Worm (Caenorhabditis elegans) whole organism, dauer: Measurements from ENCODE around the gene oac-2.
"Not testable (repeated sequence)": the region's sequence is repeated elsewhere in the genome, so short reads cannot be mapped to it uniquely, and the experiment has no call there.

Experiments
- unc-62 ChIP-seq: sonication (generic microtip); optimal IDR thresholded peaks from 2 replicates; lab custom pipeline; 2017; ENCODE audit warnings: missing biosample characterization, missing genetic modification reagents, missing genetic modification characterization

oac-2 gene

DNA sequence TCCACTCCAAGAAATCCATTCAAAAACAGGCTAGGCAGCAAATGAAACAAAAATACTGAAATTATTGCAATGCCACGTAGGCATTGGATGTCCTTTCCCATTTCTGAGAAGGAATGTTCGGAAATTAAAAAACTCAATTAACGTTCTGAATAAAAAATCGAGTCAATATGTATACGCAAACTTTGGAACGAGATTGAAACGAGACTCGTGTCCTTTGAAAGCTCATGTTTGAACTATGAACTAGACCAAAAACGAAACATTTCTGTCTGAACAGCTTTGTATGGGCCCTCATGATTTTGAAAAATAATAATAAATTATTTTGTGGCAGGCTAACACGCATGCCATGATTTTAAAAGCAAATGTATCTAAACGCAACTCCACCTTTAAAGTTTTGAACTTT, at the start of gene oac-2:
Gene oac-2, minus strand, starts transcription at position 101 of the 400 bp plus-strand sequence.
- no peak for TF ChIP-seq unc-62 (GFP tag; lab: Kevin White, UChicago)

DNA sequence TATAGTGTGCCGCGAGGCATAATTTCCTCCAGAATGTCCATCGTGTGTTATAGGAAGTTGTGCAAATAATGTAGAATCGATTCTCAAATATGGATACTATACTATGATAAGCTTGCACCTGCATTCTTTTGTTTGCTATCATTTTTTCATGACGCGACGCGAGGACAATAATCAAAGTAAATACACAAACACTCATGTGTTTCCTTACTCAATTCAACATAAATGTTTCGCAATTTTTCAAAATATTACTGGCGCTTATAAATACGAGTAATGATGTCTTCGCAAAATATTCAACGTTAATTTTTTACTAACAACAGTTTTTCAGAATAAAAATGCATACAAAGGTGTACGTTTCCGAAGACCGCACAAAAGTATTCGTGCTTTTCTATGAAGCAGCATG, 48.3 kb upstream of the oac-2 start, which contains the start of gene irg-1:
Gene irg-1, plus strand, starts transcription at position 326 of the 400 bp plus-strand sequence.
- TF ChIP-seq unc-62 (GFP tag; lab: Kevin White, UChicago): no peak

DNA sequence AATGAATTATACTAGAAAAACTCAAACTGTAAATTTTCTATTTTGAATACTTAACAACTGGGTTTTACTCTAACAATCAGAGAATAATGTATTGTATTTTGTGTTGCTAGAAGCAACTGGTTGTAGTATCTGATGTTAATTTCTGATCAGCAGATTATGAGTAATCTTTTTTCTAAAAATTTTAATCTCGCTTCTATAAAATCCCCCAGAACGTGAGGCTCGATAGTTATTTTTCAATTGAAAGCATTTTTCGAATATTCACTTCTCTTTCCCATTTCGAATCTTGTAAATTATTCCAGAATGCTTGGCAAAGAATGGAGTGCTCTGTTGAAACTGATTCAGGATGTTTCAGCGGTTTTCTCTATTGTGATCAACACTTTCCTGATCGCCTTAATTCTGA, 43.0 kb upstream of the oac-2 start, which contains the start of gene str-227:
Gene str-227, plus strand, starts transcription at position 301 of the 400 bp plus-strand sequence.
- TF ChIP-seq unc-62 (GFP tag; lab: Kevin White, UChicago): no peak

DNA sequence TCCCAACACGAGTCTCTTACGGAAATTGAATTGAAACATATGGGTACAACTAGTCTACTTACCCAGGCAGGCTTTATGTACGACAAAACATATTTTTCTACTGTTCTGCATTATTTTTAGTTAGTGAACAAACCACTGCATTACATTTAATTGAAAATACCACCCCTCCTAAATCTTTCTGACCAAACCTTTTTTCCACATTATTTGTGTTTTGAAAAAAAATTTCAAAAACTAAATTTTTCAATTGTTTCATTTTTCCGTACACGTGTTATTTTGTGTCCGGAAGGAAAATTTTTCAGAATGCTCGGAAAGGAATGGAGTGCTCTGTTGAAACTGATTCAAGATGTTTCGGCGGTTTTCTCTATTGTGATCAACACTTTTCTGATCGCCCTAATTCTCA, 37.5 kb upstream of the oac-2 start, which contains the start of gene str-226:
Gene str-226, plus strand, starts transcription at position 301 of the 400 bp plus-strand sequence.
- no peak for TF ChIP-seq unc-62 (GFP tag; lab: Kevin White, UChicago)

- TF ChIP-seq unc-62 (GFP tag; lab: Kevin White, UChicago): no peak
Observed at ce11 chrV:3509878-3510277, 35.0 kb upstream of the oac-2 start, which contains the start of gene str-228. Gene str-228, plus strand, starts transcription at chrV:3510178.

DNA sequence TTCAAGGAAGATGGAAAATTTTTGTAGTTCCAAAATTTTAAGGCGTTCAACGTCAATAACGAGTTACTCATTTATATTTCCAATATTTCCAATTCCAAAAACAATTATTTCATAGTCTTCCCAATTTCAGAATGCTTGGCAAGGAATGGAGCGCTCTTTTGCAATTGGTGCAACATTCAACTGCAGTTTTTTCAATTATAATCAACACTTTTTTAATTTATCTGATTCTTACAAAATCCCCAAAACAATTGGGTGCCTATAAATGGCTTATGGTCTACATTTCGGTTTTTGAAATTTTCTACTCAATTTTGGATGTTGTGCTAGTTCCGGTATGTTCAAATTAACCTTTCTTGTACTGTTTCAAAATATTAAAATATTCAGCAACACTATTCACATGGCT, 32.8 kb upstream of the oac-2 start, which contains the start of gene str-225:
Gene str-225, plus strand, starts transcription at position 132 of the 400 bp plus-strand sequence.
- TF ChIP-seq unc-62 (GFP tag; lab: Kevin White, UChicago): no peak

- not testable (repeated sequence) for TF ChIP-seq unc-62 (GFP tag; lab: Kevin White, UChicago)
Observed at ce11 chrV:3506252-3506651, 31.3 kb upstream of the oac-2 start, which contains the start of gene ugt-64. Gene ugt-64, minus strand, starts transcription at chrV:3506352.

- TF ChIP-seq unc-62 (GFP tag; lab: Kevin White, UChicago): no peak
Observed at ce11 chrV:3505745-3506144, 30.8 kb upstream of the oac-2 start.

DNA sequence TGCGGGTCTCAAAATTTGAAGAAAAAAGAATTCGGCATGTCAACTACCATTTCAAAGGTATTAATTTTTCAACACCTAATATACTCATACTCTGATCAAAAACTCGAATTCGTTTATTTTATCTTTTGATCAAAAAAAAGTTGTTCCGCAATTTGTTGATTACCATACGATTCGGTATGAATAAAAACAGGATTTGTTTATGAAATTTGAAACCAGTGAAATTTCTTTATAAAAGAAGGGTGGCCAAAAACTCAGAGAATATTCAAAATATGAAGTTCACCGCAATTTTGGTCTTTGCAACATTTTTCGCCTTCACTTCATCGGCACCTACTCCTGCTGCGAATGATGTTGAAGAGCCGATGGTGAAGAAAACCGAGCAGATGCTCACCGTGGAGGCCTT, 27.1 kb upstream of the oac-2 start, which contains the start of the genes C07G3.8 and C07G3.10:
Gene C07G3.8, minus strand, starts transcription at position 101 of the 400 bp plus-strand sequence.
Gene C07G3.10, plus strand, starts transcription at position 270 of the 400 bp plus-strand sequence.
- TF ChIP-seq unc-62 (GFP tag; lab: Kevin White, UChicago): no peak

DNA sequence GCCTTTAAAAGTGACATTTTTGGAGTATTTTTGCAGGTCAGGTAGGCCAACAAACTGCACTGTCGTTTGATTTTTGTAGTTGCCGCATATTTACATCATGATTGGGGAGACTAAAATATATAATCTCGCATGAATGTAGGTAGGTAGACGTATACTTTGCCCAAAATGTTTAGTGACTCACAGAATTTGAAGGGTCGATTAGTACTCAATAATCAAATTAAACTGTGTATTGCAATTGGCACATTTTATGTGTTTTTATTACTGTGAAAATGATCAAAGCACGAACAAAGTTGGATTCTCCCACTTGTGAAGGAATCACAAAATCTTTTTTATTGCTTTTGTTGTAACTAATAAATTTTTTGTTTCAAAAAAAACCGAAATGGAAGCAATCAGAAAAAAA, 22.0 kb upstream of the oac-2 start, which contains the start of gene C07G3.15:
Gene C07G3.15, minus strand, starts transcription at position 101 of the 400 bp plus-strand sequence.
- TF ChIP-seq unc-62 (GFP tag; lab: Kevin White, UChicago): no peak

ce11 chrV:3490435-3490834, 15.5 kb upstream of the oac-2 start, which contains the start of gene srbc-36:
Gene srbc-36, minus strand, starts transcription at chrV:3490535.
- no peak for TF ChIP-seq unc-62 (GFP tag; lab: Kevin White, UChicago)

DNA sequence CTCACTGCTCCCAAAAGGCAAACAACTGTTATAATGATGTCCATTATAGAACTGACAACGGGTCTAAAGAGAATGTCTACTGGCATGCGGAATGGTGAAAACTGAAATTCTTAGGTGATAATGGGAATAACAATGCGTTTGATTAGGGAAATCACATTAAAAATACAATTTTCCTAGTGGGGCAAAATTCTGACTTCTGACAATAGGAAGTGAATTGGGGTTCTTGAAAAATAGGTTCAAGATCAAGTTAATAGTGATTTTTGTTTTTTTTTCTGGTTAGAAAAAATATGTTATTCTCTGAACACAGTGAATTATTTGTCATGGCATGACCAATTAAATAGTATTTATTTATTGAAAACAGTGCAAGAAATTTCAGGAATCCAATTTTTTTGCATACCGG, 11.9 kb upstream of the oac-2 start, which contains the start of gene srbc-32:
Gene srbc-32, minus strand, starts transcription at position 101 of the 400 bp plus-strand sequence.
- no peak for TF ChIP-seq unc-62 (GFP tag; lab: Kevin White, UChicago)

DNA sequence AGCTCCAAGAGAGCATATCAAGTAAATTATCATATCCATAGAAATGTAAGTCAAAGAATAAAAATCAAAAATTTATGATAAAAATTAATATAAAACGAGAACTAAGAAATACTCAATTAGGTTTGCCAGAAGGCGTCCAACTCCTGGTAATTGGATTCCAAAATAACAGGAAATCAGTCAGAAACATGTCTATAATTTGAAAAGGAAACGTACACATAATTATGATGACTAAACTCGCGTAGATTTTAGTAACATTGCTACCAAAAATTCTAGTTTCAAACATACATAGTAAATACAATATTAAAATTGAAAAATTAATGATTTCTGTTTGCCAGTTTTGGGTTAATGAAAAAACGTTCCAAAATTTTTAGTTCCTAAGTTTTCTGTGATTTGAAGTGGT, 9.8 kb upstream of the oac-2 start, which contains the start of gene srbc-33:
Gene srbc-33, minus strand, starts transcription at position 101 of the 400 bp plus-strand sequence.
- no peak for TF ChIP-seq unc-62 (GFP tag; lab: Kevin White, UChicago)

ce11 chrV:3482550-3483002, 7.7 kb upstream of the oac-2 start, which contains the start of gene lys-7:
Gene lys-7, minus strand, starts transcription at chrV:3482600.
- no peak for TF ChIP-seq unc-62 (GFP tag; lab: Kevin White, UChicago)

DNA sequence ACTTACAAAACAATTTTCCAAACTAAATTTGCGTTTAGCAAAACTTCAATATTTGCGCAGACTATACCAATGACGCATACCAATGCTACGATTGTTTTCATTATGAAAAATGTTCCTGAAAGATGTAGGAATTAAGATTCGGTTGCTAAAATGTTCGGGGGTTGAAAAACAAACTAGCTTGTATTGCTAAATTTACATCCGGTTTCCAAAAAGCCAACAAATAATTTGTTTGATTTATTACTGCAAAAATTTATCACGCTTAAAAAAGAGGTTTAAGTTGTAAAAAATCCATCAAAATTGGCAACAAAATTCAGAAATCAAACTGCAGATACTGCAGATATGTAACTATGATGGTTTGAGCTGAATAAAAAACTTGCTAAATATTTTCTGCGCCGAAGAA, 5.4 kb upstream of the oac-2 start, which contains the start of gene srbc-30:
Gene srbc-30, minus strand, starts transcription at position 101 of the 400 bp plus-strand sequence.
- TF ChIP-seq unc-62 (GFP tag; lab: Kevin White, UChicago): no peak

ce11 chrV:3477496-3477895, 2.6 kb upstream of the oac-2 start, which contains the start of gene srbc-31:
Gene srbc-31, minus strand, starts transcription at chrV:3477596.
- no peak for TF ChIP-seq unc-62 (GFP tag; lab: Kevin White, UChicago)
